Fruit fly (Drosophila melanogaster) whole organism, prepupa: ENCODE results near the gene yellow-k.

Experiments used
- Blimp-1 ChIP-seq: fragments of 200-800 bp; sonication (Bioruptor generic); optimal IDR thresholded peaks from 3 replicates; lab custom pipeline; 2017; ENCODE audit warnings: missing biosample characterization, missing genetic modification characterization, mild to moderate bottlenecking, moderate library complexity, missing genetic modification reagents
- CG11762 ChIP-seq: fragments of 200-800 bp; sonication (Bioruptor generic); optimal IDR thresholded peaks from 3 replicates; lab custom pipeline; 2016; ENCODE audit warnings: missing biosample characterization, missing genetic modification characterization; ENCODE audit not compliant: insufficient read depth
- Gug ChIP-seq: fragments of 200-800 bp; sonication (Bioruptor generic); IDR thresholded peaks from 2 replicates; pipeline ENCODE4 v1.3.6; 2022; ENCODE audit warnings: missing biosample characterization, missing genetic modification characterization
- Lpt ChIP-seq: fragments of 200-800 bp; sonication (Bioruptor generic); optimal IDR thresholded peaks from 3 replicates; lab custom pipeline; 2016; ENCODE audit warnings: missing biosample characterization, missing genetic modification characterization
- Sox102F ChIP-seq: fragments of 200-800 bp; sonication (Bioruptor generic); optimal IDR thresholded peaks from 2 replicates; lab custom pipeline; 2016; ENCODE audit warnings: missing biosample characterization, mild to moderate bottlenecking, missing genetic modification characterization
- achi ChIP-seq: fragments of 200-800 bp; sonication (Bioruptor generic); optimal IDR thresholded peaks from 3 replicates; lab custom pipeline; 2016; ENCODE audit warnings: missing biosample characterization, missing genetic modification characterization

DNA sequence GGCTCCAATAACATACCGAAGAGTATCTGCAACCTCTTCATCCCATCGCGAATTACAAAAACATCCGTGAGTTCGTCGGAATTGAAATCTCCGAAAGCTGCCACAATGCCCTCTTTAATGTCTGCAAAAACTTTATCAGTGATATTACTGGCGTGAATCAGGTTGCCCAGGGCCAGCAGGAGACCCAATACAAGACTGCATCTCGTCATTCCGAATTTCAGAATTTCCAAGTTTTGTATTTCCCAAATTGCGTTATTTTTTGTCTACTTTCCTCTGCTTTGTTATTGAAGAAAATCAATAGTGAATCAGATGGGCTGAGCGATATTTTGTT lies 42.3 kb downstream of the yellow-k start:
- no peak for TF ChIP-seq Gug (GFP tag; lab: Robert Waterston, UW)
- no peak for TF ChIP-seq CG11762 (GFP tag; lab: Kevin White, UChicago)
- TF ChIP-seq Blimp-1 (GFP tag; lab: Kevin White, UChicago), result no peak
- no peak for TF ChIP-seq Sox102F
- no peak for TF ChIP-seq achi
- TF ChIP-seq Lpt (GFP tag; lab: Kevin White, UChicago), result no peak
